Worm (Caenorhabditis elegans): ENCODE results near the gene dot-1.3.

- TF ChIP-seq ama-1 (optimal IDR thresholded peaks at IDR 0.05) (no peak), sea-1 (GFP tag; conservative IDR thresholded peaks at IDR 0.05) (no peak), ceh-13 (GFP tag; optimal IDR thresholded peaks at IDR 0.05) (no peak), tra-4 (tag; optimal IDR thresholded peaks at IDR 0.05) (no peak), ceh-36 (tag; optimal IDR thresholded peaks at IDR 0.05) (no peak), B0310.2 (tag; optimal IDR thresholded peaks at IDR 0.05) (no peak), tbx-11 (GFP tag; IDR thresholded peaks at IDR 0.05) (no peak), flt-1 (GFP tag; IDR thresholded peaks at IDR 0.05) (no peak), F13C5.2 (tag; optimal IDR thresholded peaks at IDR 0.05) (no peak)
Measured at ce11 chrX:12256594-12257048, 46.0 kb downstream of the dot-1.3 start, which contains the start of gene E01G6.2.
